Fruit fly (Drosophila melanogaster): ENCODE measurements around the gene CG11786.

CG11786 gene

DNA sequence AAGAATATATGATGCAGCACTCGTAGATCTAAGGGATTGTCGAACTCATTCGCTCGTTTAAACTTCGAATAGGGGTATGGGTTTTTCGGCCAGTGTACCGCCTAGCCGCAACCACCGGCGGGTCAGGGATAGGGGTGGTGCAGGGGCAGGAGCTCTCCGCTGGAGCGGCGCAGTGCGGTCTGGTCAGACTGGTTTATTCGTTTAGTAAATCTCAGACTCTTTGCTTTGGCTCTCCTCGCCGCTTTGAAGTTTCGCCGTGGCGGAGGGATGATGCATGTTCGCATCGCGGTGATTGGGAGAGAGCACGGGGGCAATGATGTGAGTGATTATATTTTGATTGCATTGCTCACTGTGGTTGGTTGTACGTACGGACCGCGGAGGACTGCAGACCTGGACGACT lies 36.2 kb downstream of the CG11786 start, which contains the start of gene fd96Ca:
Gene fd96Ca (plus strand): TSS at position 337 of the 400 bp plus-strand sequence.
- no peak for TF ChIP-seq ovo (GFP tag; optimal IDR thresholded peaks at IDR 0.05)
- TF ChIP-seq Crg-1 (GFP tag; optimal IDR thresholded peaks at IDR 0.05), result no peak
- no peak for TF ChIP-seq CG7045 (GFP tag; optimal IDR thresholded peaks at IDR 0.05)
- no peak for TF ChIP-seq CG11617 (GFP tag; optimal IDR thresholded peaks at IDR 0.05)
- no peak for TF ChIP-seq Hr96 (GFP tag; optimal IDR thresholded peaks at IDR 0.05)
- no peak for TF ChIP-seq cic (GFP tag; optimal IDR thresholded peaks at IDR 0.05)
- no peak for TF ChIP-seq bab1 (GFP tag; optimal IDR thresholded peaks at IDR 0.05)
- no peak for TF ChIP-seq Mnt (GFP tag; optimal IDR thresholded peaks at IDR 0.05)
- no peak for TF ChIP-seq cnc (optimal IDR thresholded peaks at IDR 0.05)
- no peak for TF ChIP-seq CG7101 (tag; optimal IDR thresholded peaks at IDR 0.05)
- TF ChIP-seq toe (GFP tag; optimal IDR thresholded peaks at IDR 0.05), result no peak
- no peak for TF ChIP-seq CG12768 (GFP tag; optimal IDR thresholded peaks at IDR 0.05)
- no peak for TF ChIP-seq CG1620 (GFP tag; optimal IDR thresholded peaks at IDR 0.05)
- TF ChIP-seq CG5204 (GFP tag; optimal IDR thresholded peaks at IDR 0.05), result no peak
- no peak for TF ChIP-seq CG33017 (tag; optimal IDR thresholded peaks at IDR 0.05)
- no peak for TF ChIP-seq CG14711 (tag; optimal IDR thresholded peaks at IDR 0.05)
- no peak for TF ChIP-seq kay (GFP tag; ENCODE audit: borderline replicate concordance)
- no peak for TF ChIP-seq Clk (GFP tag; optimal IDR thresholded peaks at IDR 0.05)

DNA sequence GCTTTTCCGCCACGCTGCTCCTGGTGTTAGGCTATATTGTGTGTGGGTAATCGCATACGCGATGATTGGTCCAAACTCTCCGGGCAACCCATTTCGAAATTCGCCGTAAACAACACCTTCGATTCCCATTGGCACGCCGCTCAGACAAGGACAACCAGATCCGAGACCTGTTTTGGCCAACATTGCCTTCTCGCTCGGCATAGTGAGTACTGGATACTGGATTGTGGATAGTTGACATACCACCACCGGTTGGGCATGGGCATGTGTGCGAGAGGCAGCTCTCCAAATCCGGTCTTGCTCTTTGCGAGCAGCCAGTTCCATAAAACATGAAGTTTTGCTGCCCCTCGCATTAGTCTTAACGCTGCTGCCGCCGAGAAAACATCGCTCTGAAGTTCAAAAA lies 48.5 kb downstream of the CG11786 start, which contains the start of gene fd96Cb:
Gene fd96Cb (plus strand): TSS at position 374 of the 400 bp plus-strand sequence.
- TF ChIP-seq ovo (GFP tag; optimal IDR thresholded peaks at IDR 0.05) (no peak), cnc (optimal IDR thresholded peaks at IDR 0.05) (no peak), CG33017 (tag; optimal IDR thresholded peaks at IDR 0.05) (no peak), Clk (GFP tag; optimal IDR thresholded peaks at IDR 0.05) (no peak)
